Worm (Caenorhabditis elegans): ENCODE data around the gene C50F4.12.
A peak's percentile ranks its signal among the peaks of the same experiment; 100 is the strongest.

C50F4.12 gene

ce11 chrV:9546860-9547269, 7.3 kb upstream of the C50F4.12 start, which contains the start of gene his-37 (continued):
- TF ChIP-seq ztf-26 (tag; optimal IDR thresholded peaks at IDR 0.05): peak; percentile 98
- TF ChIP-seq F23B12.7 (tag; optimal IDR thresholded peaks at IDR 0.05; ENCODE audit: insufficient read depth): peak; percentile 94
- TF ChIP-seq ceh-27 (GFP tag; optimal IDR thresholded peaks at IDR 0.05): peak; percentile 99
- TF ChIP-seq hlh-26 (GFP tag; conservative IDR thresholded peaks at IDR 0.05): no peak
- 0 out of 2 replicates have a peak, but pooled peaks have one; percentile 48 for TF ChIP-seq Y95B8A.8 (GFP tag; IDR thresholded peaks at IDR 0.05)
- peak; percentile 72 for TF ChIP-seq attf-3 (GFP tag; conservative IDR thresholded peaks at IDR 0.05)
- peak; percentile 29 for TF ChIP-seq B0261.1 (tag; optimal IDR thresholded peaks at IDR 0.05)
- no peak for TF ChIP-seq F55B11.4 (tag; optimal IDR thresholded peaks at IDR 0.05; ENCODE audit: borderline replicate concordance, insufficient read depth)
- peak; percentile 94 for TF ChIP-seq ztf-22 (GFP tag; optimal IDR thresholded peaks at IDR 0.05)
- TF ChIP-seq mcd-1 (GFP tag; IDR thresholded peaks at IDR 0.05): peak; percentile 93
- TF ChIP-seq K12H6.12 (tag; optimal IDR thresholded peaks at IDR 0.05): peak; percentile 100
- TF ChIP-seq nfyb-1 (GFP tag; IDR thresholded peaks at IDR 0.05): peak; percentile 97
- peak; percentile 64 for TF ChIP-seq F57C9.4 (tag; optimal IDR thresholded peaks at IDR 0.05)
- TF ChIP-seq unc-62 (GFP tag; optimal IDR thresholded peaks at IDR 0.05): peak; percentile 88
- TF ChIP-seq ama-1 (optimal IDR thresholded peaks at IDR 0.05): peak; percentile 70
- no peak for TF ChIP-seq ama-1 (GFP tag; optimal IDR thresholded peaks at IDR 0.05)
- peak; percentile 93 for TF ChIP-seq ZK185.1 (tag; optimal IDR thresholded peaks at IDR 0.05; ENCODE audit: poor library complexity, severe bottlenecking)
- TF ChIP-seq nfya-2 (GFP tag; IDR thresholded peaks at IDR 0.05): no peak
- peak; percentile 98 for TF ChIP-seq ets-4 (GFP tag; optimal IDR thresholded peaks at IDR 0.05)
- TF ChIP-seq egl-18 (GFP tag; IDR thresholded peaks at IDR 0.05): peak; percentile 96
- TF ChIP-seq nhr-27 (tag; optimal IDR thresholded peaks at IDR 0.05): no peak
- no peak for TF ChIP-seq nfya-1 (tag; optimal IDR thresholded peaks at IDR 0.05; ENCODE audit: borderline replicate concordance, insufficient read depth)
- TF ChIP-seq rcor-1 (GFP tag; IDR thresholded peaks at IDR 0.05): peak; percentile 90
- peak; percentile 88; the same call in 1 of the 2 replicates for TF ChIP-seq cebp-2 (GFP tag; IDR thresholded peaks at IDR 0.05)
- TF ChIP-seq die-1 (tag; optimal IDR thresholded peaks at IDR 0.05): peak; percentile 65
- no peak for TF ChIP-seq lsy-27 (tag; optimal IDR thresholded peaks at IDR 0.05; ENCODE audit: borderline replicate concordance, insufficient read depth)
- peak; percentile 98 for TF ChIP-seq attf-5 (GFP tag; optimal IDR thresholded peaks at IDR 0.05)
- TF ChIP-seq nhr-90 (tag; optimal IDR thresholded peaks at IDR 0.05): peak; percentile 95
- peak; percentile 43 for TF ChIP-seq snpc-4 (GFP tag; optimal IDR thresholded peaks at IDR 0.05)
- TF ChIP-seq snpc-4 (tag; optimal IDR thresholded peaks at IDR 0.05): peak; percentile 77 to 89 (median 84)
- TF ChIP-seq ccch-3 (GFP tag; optimal IDR thresholded peaks at IDR 0.05): no peak
- TF ChIP-seq F52B5.7 (tag; optimal IDR thresholded peaks at IDR 0.05): no peak
- TF ChIP-seq ztf-28 (GFP tag; IDR thresholded peaks at IDR 0.05): 0 out of 2 replicates have a peak, but pooled peaks have one; percentile 45
- no peak for TF ChIP-seq T07F8.4 (tag; optimal IDR thresholded peaks at IDR 0.05)
- no peak for TF ChIP-seq xnd-1 (tag; optimal IDR thresholded peaks at IDR 0.05)
- TF ChIP-seq sea-2 (GFP tag; IDR thresholded peaks at IDR 0.05): 0 out of 2 replicates have a peak, but pooled peaks have one; percentile 55
- no peak for TF ChIP-seq rec-8 (tag; optimal IDR thresholded peaks at IDR 0.05)
- peak; percentile 69 for TF ChIP-seq hmg-1.2 (GFP tag; IDR thresholded peaks at IDR 0.05)
- peak; percentile 95 for TF ChIP-seq F37B4.10 (GFP tag; IDR thresholded peaks at IDR 0.05)
- TF ChIP-seq rpc-1 (optimal IDR thresholded peaks at IDR 0.05): peak; percentile 6
- no peak for TF ChIP-seq rpc-1 (tag; optimal IDR thresholded peaks at IDR 0.05)
- TF ChIP-seq ceh-58 (GFP tag; IDR thresholded peaks at IDR 0.05): no peak
- peak; percentile 98 for TF ChIP-seq dox-1 (GFP tag; IDR thresholded peaks at IDR 0.05)
- peak; percentile 59 for TF ChIP-seq athp-1 (tag; optimal IDR thresholded peaks at IDR 0.05)
- TF ChIP-seq C17E4.6 (GFP tag; IDR thresholded peaks at IDR 0.05): peak; percentile 40; the same call in 1 of the 2 replicates
- no peak for TF ChIP-seq sptf-2 (GFP tag; optimal IDR thresholded peaks at IDR 0.05)
- TF ChIP-seq snpc-1.1 (tag; optimal IDR thresholded peaks at IDR 0.05; ENCODE audit: insufficient read depth): no peak
- no peak for TF ChIP-seq hsf-1 (GFP tag; IDR thresholded peaks at IDR 0.05)
- TF ChIP-seq ekl-4 (GFP tag; IDR thresholded peaks at IDR 0.05): peak; percentile 93
